Worm (Caenorhabditis elegans) whole organism, midembryonic: ENCODE measurements around the gene gst-32.
"Not testable (repeated sequence)": the region's sequence is repeated elsewhere in the genome, so short reads cannot be mapped to it uniquely, and the experiment has no call there.

Experiments used
- T22C8.4 ChIP-seq: fragments of 200-800 bp; sonication (Bioruptor generic); IDR thresholded peaks from 2 replicates; pipeline ENCODE4 v1.3.6; 2022; ENCODE audit warnings: missing genetic modification characterization, missing compliant biosample characterization
- cog-1 ChIP-seq: sonication (generic microtip); optimal IDR thresholded peaks from 2 replicates; lab custom pipeline; 2016; ENCODE audit warnings: missing genetic modification characterization, missing compliant biosample characterization
- flt-1 ChIP-seq: fragments of 200-800 bp; sonication (Bioruptor generic); IDR thresholded peaks from 2 replicates; pipeline ENCODE4 v1.3.6; 2022; ENCODE audit warnings: missing genetic modification characterization, missing compliant biosample characterization
- klf-2 ChIP-seq: fragments of 200-800 bp; sonication (Bioruptor generic); conservative IDR thresholded peaks from 2 replicates; pipeline ENCODE4 v1.3.6; 2022; ENCODE audit warnings: missing genetic modification reagents, missing genetic modification characterization, missing compliant biosample characterization
- med-1 ChIP-seq: sonication (generic microtip); optimal IDR thresholded peaks from 2 replicates; lab custom pipeline; 2017; ENCODE audit warnings: missing genetic modification characterization, mild to moderate bottlenecking, missing compliant biosample characterization, antibody characterized with exemption, missing genetic modification reagents; ENCODE audit not compliant: insufficient read depth
- ref-1 ChIP-seq: fragments of 200-800 bp; sonication (Bioruptor generic); conservative IDR thresholded peaks from 2 replicates; pipeline ENCODE4 v1.3.6; 2022; ENCODE audit warnings: missing genetic modification reagents, missing genetic modification characterization, missing compliant biosample characterization
- tab-1 ChIP-seq: fragments of 200-800 bp; sonication (Bioruptor generic); IDR thresholded peaks from 2 replicates; pipeline ENCODE4 v1.3.6; 2022; ENCODE audit warnings: missing genetic modification characterization, missing compliant biosample characterization
- ztf-23 ChIP-seq: fragments of 200-800 bp; sonication (Bioruptor generic); IDR thresholded peaks from 2 replicates; pipeline ENCODE4 v1.3.6; 2022; ENCODE audit warnings: missing genetic modification reagents, missing genetic modification characterization, missing compliant biosample characterization
- ztf-29 ChIP-seq: fragments of 200-800 bp; sonication (Bioruptor generic); IDR thresholded peaks from 2 replicates; pipeline ENCODE4 v1.3.6; 2022; ENCODE audit warnings: missing genetic modification reagents, missing genetic modification characterization, missing compliant biosample characterization

Gene gst-32

ce11 chrII:15173174-15173573 lies 5.2 kb downstream of the gst-32 start:
- TF ChIP-seq med-1 (GFP tag; lab: Kevin White, UChicago) (no peak), klf-2 (GFP tag; lab: Robert Waterston, UW) (no peak), ztf-29 (GFP tag; lab: Robert Waterston, UW) (no peak)

- not testable (repeated sequence) for TF ChIP-seq T22C8.4 (GFP tag; lab: Robert Waterston, UW); med-1 (GFP tag; lab: Kevin White, UChicago); klf-2 (GFP tag; lab: Robert Waterston, UW)
Measured at ce11 chrII:15171816-15172215, 6.6 kb downstream of the gst-32 start, which contains the start of gene gst-39. TSS of gene gst-39 (minus strand) at chrII:15171916.

- TF ChIP-seq tab-1 (no peak), ztf-29 (GFP tag; lab: Robert Waterston, UW) (no peak), klf-2 (GFP tag; lab: Robert Waterston, UW) (no peak), ref-1 (GFP tag; lab: Robert Waterston, UW) (no peak), ztf-23 (GFP tag; lab: Robert Waterston, UW) (no peak), cog-1 (tag; lab: Kevin White, UChicago) (no peak), T22C8.4 (GFP tag; lab: Robert Waterston, UW) (no peak), flt-1 (no peak), med-1 (GFP tag; lab: Kevin White, UChicago) (no peak)
Measured at ce11 chrII:15169811-15170282, 8.5 kb downstream of the gst-32 start, which contains the start of gene gst-29. TSS of gene gst-29 (minus strand) at chrII:15169861.

- TF ChIP-seq med-1 (GFP tag; lab: Kevin White, UChicago) = no peak
- TF ChIP-seq T22C8.4 (GFP tag; lab: Robert Waterston, UW) = no peak
- no peak for TF ChIP-seq ref-1 (GFP tag; lab: Robert Waterston, UW)
- TF ChIP-seq tab-1 = no peak
- TF ChIP-seq klf-2 (GFP tag; lab: Robert Waterston, UW) = no peak
- TF ChIP-seq cog-1 (tag; lab: Kevin White, UChicago) = no peak
- TF ChIP-seq flt-1 = no peak
- TF ChIP-seq ztf-29 (GFP tag; lab: Robert Waterston, UW) = no peak
- no peak for TF ChIP-seq ztf-23 (GFP tag; lab: Robert Waterston, UW)
Measured at ce11 chrII:15167340-15167739, 11.1 kb downstream of the gst-32 start, which contains the start of gene gst-28. TSS of gene gst-28 (minus strand) at chrII:15167577.

ce11 chrII:15165681-15166235 lies 12.6 kb downstream of the gst-32 start, which contains the start of gene gst-27:
TSS of gene gst-27 (minus strand) at chrII:15165731.
- TF ChIP-seq ztf-23 (GFP tag; lab: Robert Waterston, UW) = peak; percentile 89
- peak; percentile 88 for TF ChIP-seq ztf-29 (GFP tag; lab: Robert Waterston, UW)
- peak; percentile 94 for TF ChIP-seq flt-1
- TF ChIP-seq T22C8.4 (GFP tag; lab: Robert Waterston, UW) = peak; percentile 57
- peak; percentile 41 for TF ChIP-seq med-1 (GFP tag; lab: Kevin White, UChicago)
- peak; percentile 93 for TF ChIP-seq tab-1
- TF ChIP-seq cog-1 (tag; lab: Kevin White, UChicago) = peak; percentile 76
- TF ChIP-seq ref-1 (GFP tag; lab: Robert Waterston, UW) = peak; percentile 76
- TF ChIP-seq klf-2 (GFP tag; lab: Robert Waterston, UW) = peak; percentile 79

DNA sequence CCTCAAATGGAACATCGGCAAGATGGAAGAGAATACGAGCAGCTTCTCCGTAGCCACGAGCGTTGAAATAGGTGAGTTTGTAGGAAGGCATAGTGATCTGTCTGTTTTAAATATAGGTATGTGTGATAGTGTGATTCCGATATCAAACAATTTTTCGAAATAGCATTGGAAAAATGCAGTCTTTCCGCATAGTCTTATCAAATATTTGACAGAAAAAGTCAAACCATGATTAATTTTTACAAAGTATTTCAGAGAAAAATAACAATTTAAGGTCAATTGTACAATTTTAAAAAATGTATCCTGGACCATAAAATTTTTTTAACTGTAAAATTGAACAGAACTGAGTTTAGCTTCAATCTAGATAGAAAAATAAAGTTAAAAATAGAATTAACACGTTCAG lies 13.9 kb downstream of the gst-32 start, which contains the start of gene gst-26:
TSS of gene gst-26 (minus strand) at position 101 of the 400 bp plus-strand sequence.
- TF ChIP-seq med-1 (GFP tag; lab: Kevin White, UChicago) = no peak
- no peak for TF ChIP-seq flt-1
- TF ChIP-seq cog-1 (tag; lab: Kevin White, UChicago) = no peak
- TF ChIP-seq ztf-29 (GFP tag; lab: Robert Waterston, UW) = no peak
- TF ChIP-seq klf-2 (GFP tag; lab: Robert Waterston, UW) = no peak

DNA sequence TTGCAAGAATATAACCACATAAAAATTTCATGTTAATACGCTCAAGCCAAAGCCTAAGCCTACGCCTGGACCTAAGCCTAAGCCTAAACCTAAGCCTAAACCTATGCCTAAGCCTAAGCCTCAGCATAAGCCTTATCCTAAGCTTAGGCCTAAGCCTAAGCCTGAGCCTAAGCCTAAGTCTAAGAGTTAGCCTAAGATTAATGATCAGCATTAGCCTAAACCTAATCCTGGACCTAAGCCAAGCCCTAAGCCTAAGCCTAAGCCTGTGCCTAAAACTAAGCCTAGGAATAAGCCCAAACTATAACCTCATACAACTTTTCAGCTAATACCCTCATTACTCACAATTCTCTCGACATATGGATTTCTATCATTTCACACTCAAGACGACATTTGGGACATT lies 20.0 kb downstream of the gst-32 start:
- TF ChIP-seq tab-1 = no peak

- TF ChIP-seq tab-1 = no peak
- TF ChIP-seq ztf-29 (GFP tag; lab: Robert Waterston, UW) = no peak
- no peak for TF ChIP-seq klf-2 (GFP tag; lab: Robert Waterston, UW)
- TF ChIP-seq flt-1 = no peak
- no peak for TF ChIP-seq T22C8.4 (GFP tag; lab: Robert Waterston, UW)
- no peak for TF ChIP-seq ztf-23 (GFP tag; lab: Robert Waterston, UW)
- no peak for TF ChIP-seq cog-1 (tag; lab: Kevin White, UChicago)
- TF ChIP-seq med-1 (GFP tag; lab: Kevin White, UChicago) = no peak
- TF ChIP-seq ref-1 (GFP tag; lab: Robert Waterston, UW) = no peak
Measured at ce11 chrII:15157880-15158279, 20.5 kb downstream of the gst-32 start, which contains the start of gene ptr-20. TSS of gene ptr-20 (plus strand) at chrII:15158180.

- TF ChIP-seq klf-2 (GFP tag; lab: Robert Waterston, UW) (no peak), med-1 (GFP tag; lab: Kevin White, UChicago) (no peak)
Measured at ce11 chrII:15148442-15148841, 30.0 kb downstream of the gst-32 start.

DNA sequence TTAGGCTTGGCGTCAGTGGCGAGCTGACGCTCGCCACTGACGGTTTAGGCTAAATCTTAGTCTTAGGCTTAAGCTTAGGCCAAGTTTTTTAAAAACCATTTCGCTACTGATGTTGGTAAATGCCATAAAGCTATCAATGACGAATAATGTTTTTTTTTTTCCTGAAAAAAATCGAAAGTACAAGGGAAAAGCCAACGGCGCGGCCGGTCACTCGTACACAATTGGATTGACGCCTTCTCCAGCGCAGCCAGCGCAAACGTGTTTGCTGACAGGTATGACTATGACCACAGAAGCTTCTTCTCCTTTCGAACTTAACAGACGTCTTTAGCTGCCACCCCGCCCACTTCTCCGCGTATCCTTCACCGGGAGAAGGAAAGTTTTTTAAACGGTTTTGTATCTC lies 32.8 kb downstream of the gst-32 start, which contains the start of gene Y53F4B.27:
TSS of gene Y53F4B.27 (plus strand) at position 301 of the 400 bp plus-strand sequence.
- TF ChIP-seq ztf-29 (GFP tag; lab: Robert Waterston, UW) (no peak), cog-1 (tag; lab: Kevin White, UChicago) (no peak), klf-2 (GFP tag; lab: Robert Waterston, UW) (no peak), ztf-23 (GFP tag; lab: Robert Waterston, UW) (no peak), tab-1 (no peak), flt-1 (no peak), ref-1 (GFP tag; lab: Robert Waterston, UW) (no peak), med-1 (GFP tag; lab: Kevin White, UChicago) (no peak), T22C8.4 (GFP tag; lab: Robert Waterston, UW) (no peak)
